Fruit fly (Drosophila melanogaster): ENCODE measurements around the gene dsh.
A peak's percentile ranks its signal among the peaks of the same experiment; 100 is the strongest.

The dsh gene

DNA sequence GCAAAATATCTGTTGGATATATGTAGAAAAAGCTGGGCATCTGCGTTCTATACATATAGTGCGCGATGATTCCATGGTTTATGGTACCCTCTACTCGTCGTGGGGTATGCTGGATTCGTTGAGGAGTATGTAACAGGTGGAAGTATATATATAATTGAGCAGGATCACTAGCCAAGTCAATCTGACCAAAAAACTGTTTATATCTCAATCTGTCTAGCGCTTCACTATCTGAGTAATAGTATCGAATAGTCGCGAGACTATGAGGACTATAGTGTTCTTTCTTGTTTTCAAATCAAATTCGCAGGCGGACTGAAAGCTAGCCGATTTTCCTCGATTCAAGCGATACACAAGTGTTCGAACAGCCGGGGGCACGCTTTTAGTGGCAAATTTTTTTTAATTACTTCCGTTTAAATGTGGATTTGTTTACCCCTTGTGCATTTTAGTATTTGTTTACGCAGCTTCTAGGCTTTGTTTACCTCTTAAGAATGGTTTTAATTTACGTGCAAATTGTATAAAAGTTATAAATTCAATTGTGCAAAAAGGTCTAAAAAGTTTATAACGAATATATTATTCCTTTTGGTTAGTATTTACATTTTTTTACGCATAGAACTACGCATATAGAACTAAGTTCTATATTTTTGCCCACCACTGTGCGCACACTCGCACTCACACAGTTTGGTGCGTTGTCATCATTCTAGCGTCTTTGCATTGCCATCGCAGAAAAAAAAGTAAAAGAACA lies 35.1 kb downstream of the dsh start (continued):
- TF ChIP-seq gcm2 (GFP tag; optimal IDR thresholded peaks at IDR 0.05), result peak; percentile 77
- TF ChIP-seq CG15514 (GFP tag; optimal IDR thresholded peaks at IDR 0.05), result peak; percentile 67
- TF ChIP-seq shn (GFP tag; optimal IDR thresholded peaks at IDR 0.05), result peak; percentile 70
- TF ChIP-seq CG1832 (GFP tag; optimal IDR thresholded peaks at IDR 0.05), result no peak
- TF ChIP-seq kay (GFP tag; optimal IDR thresholded peaks at IDR 0.05), result peak; percentile 41
- TF ChIP-seq CG13424 (tag; optimal IDR thresholded peaks at IDR 0.05), result peak; percentile 78
- peak; percentile 78 for TF ChIP-seq NfI (GFP tag; optimal IDR thresholded peaks at IDR 0.05)
- TF ChIP-seq lilli (GFP tag; optimal IDR thresholded peaks at IDR 0.05), result peak; percentile 86
- no peak for TF ChIP-seq CG10565 (GFP tag; optimal IDR thresholded peaks at IDR 0.05)
- peak; percentile 77 for TF ChIP-seq CG31441 (GFP tag; IDR thresholded peaks at IDR 0.05)
- TF ChIP-seq yki (optimal IDR thresholded peaks at IDR 0.05), result no peak
- TF ChIP-seq croc (GFP tag; conservative IDR thresholded peaks at IDR 0.05), result peak; percentile 43; the same call in 1 of the 3 replicates
- peak; percentile 79 for TF ChIP-seq Gug (GFP tag; IDR thresholded peaks at IDR 0.05)
- TF ChIP-seq CG4328 (GFP tag; optimal IDR thresholded peaks at IDR 0.05), result peak; percentile 48
- no peak for TF ChIP-seq CG10431 (GFP tag; optimal IDR thresholded peaks at IDR 0.05)
- peak; percentile 11 for TF ChIP-seq CG15011 (GFP tag; optimal IDR thresholded peaks at IDR 0.05)
- TF ChIP-seq Opbp (GFP tag; IDR thresholded peaks at IDR 0.05; ENCODE audit: partially characterized antibody), result no peak
- peak; percentile 84 for TF ChIP-seq jumu (GFP tag; optimal IDR thresholded peaks at IDR 0.05)
- TF ChIP-seq grn (GFP tag; optimal IDR thresholded peaks at IDR 0.05), result no peak
- TF ChIP-seq ERR (GFP tag; optimal IDR thresholded peaks at IDR 0.05), result peak; percentile 68
- peak; percentile 58 for TF ChIP-seq crc (GFP tag; optimal IDR thresholded peaks at IDR 0.05)
- peak; percentile 67 for TF ChIP-seq CG1233 (GFP tag; optimal IDR thresholded peaks at IDR 0.05)
- no peak for TF ChIP-seq hbn (GFP tag; IDR thresholded peaks at IDR 0.05; ENCODE audit: partially characterized antibody)
- peak; percentile 24 for TF ChIP-seq Jarid2 (GFP tag; optimal IDR thresholded peaks at IDR 0.05)
- TF ChIP-seq Optix (GFP tag; IDR thresholded peaks at IDR 0.05), result peak; percentile 81
- TF ChIP-seq cad (GFP tag; optimal IDR thresholded peaks at IDR 0.05), result no peak
- peak; percentile 18; the same call in 1 of the 2 replicates for TF ChIP-seq gt (GFP tag; IDR thresholded peaks at IDR 0.05)
- peak; percentile 68 for TF ChIP-seq CG18476 (GFP tag; optimal IDR thresholded peaks at IDR 0.05)
- TF ChIP-seq nmo (GFP tag; optimal IDR thresholded peaks at IDR 0.05), result peak; percentile 83
- TF ChIP-seq CG2202 (tag; optimal IDR thresholded peaks at IDR 0.05), result no peak
- TF ChIP-seq NC2α (GFP tag; optimal IDR thresholded peaks at IDR 0.05), result peak; percentile 31
- peak; percentile 82 for TF ChIP-seq CoRest (tag; optimal IDR thresholded peaks at IDR 0.05)
- TF ChIP-seq Antp (GFP tag; optimal IDR thresholded peaks at IDR 0.05), result peak; percentile 74
- no peak for TF ChIP-seq lov (optimal IDR thresholded peaks at IDR 0.05)
- TF ChIP-seq lov (GFP tag; IDR thresholded peaks at IDR 0.05), result 0 out of 3 replicates have a peak, but pooled peaks have one; percentile 63
- TF ChIP-seq ken (GFP tag; IDR thresholded peaks at IDR 0.05), result peak; percentile 84
- TF ChIP-seq CG34422 (GFP tag; IDR thresholded peaks at IDR 0.05), result peak; percentile 76
- peak; percentile 42 for TF ChIP-seq twi (tag; optimal IDR thresholded peaks at IDR 0.05)
- TF ChIP-seq vvl (GFP tag; IDR thresholded peaks at IDR 0.05), result peak; percentile 92
- no peak for TF ChIP-seq pros (GFP tag; optimal IDR thresholded peaks at IDR 0.05)
- peak; percentile 91 for TF ChIP-seq Ada2b (GFP tag; IDR thresholded peaks at IDR 0.05)
- TF ChIP-seq Elba2 (GFP tag; optimal IDR thresholded peaks at IDR 0.05), result no peak
- no peak for TF ChIP-seq CG13287 (GFP tag; IDR thresholded peaks at IDR 0.05; ENCODE audit: partially characterized antibody)
- TF ChIP-seq CG4424 (GFP tag; optimal IDR thresholded peaks at IDR 0.05), result peak; percentile 57
- TF ChIP-seq CG43689 (GFP tag; IDR thresholded peaks at IDR 0.05), result 0 out of 2 replicates have a peak, but pooled peaks have one; percentile 47
- peak; percentile 71 for TF ChIP-seq ro (GFP tag; IDR thresholded peaks at IDR 0.05)
- TF ChIP-seq CG1647 (GFP tag; optimal IDR thresholded peaks at IDR 0.05), result peak; percentile 77
- peak; percentile 35 for TF ChIP-seq CG6854 (GFP tag; optimal IDR thresholded peaks at IDR 0.05)
- TF ChIP-seq CG30403 (GFP tag; optimal IDR thresholded peaks at IDR 0.05), result peak; percentile 78
- peak; percentile 75 for TF ChIP-seq CG14050 (GFP tag; IDR thresholded peaks at IDR 0.05)

Data from whole organism, embryonic.